Worm (Caenorhabditis elegans): Measurements from ENCODE around the gene vps-32.1.

Gene vps-32.1

ce11 chrII:6560291-6560690 lies 29.2 kb upstream of the vps-32.1 start:
- TF ChIP-seq ceh-9 (tag; optimal IDR thresholded peaks at IDR 0.05) (no peak), fkh-10 (GFP tag; optimal IDR thresholded peaks at IDR 0.05) (no peak), ceh-19 (GFP tag; optimal IDR thresholded peaks at IDR 0.05) (no peak), pha-2 (tag; optimal IDR thresholded peaks at IDR 0.05) (no peak), ama-1 (optimal IDR thresholded peaks at IDR 0.05) (no peak), che-1 (tag; optimal IDR thresholded peaks at IDR 0.05) (no peak)

ce11 chrII:6561300-6561699 lies 28.2 kb upstream of the vps-32.1 start, which contains the start of gene F18C5.10:
F18C5.10 (minus strand) TSS chrII:6561444.
- TF ChIP-seq unc-42 (tag; optimal IDR thresholded peaks at IDR 0.05) (no peak), F13H6.1 (tag; optimal IDR thresholded peaks at IDR 0.05) (no peak), che-1 (tag; optimal IDR thresholded peaks at IDR 0.05) (no peak), ceh-34 (tag; optimal IDR thresholded peaks at IDR 0.05) (no peak), ceh-24 (tag; optimal IDR thresholded peaks at IDR 0.05) (no peak), fax-1 (tag; optimal IDR thresholded peaks at IDR 0.05) (no peak)

- TF ChIP-seq che-1 (tag; optimal IDR thresholded peaks at IDR 0.05) (no peak), eyg-1 (tag; optimal IDR thresholded peaks at IDR 0.05) (no peak), zip-5 (tag; optimal IDR thresholded peaks at IDR 0.05) (no peak), sox-4 (tag; optimal IDR thresholded peaks at IDR 0.05) (no peak), ceh-6 (GFP tag; optimal IDR thresholded peaks at IDR 0.05) (no peak), ets-4 (tag; optimal IDR thresholded peaks at IDR 0.05) (no peak), dmd-4 (tag; optimal IDR thresholded peaks at IDR 0.05; ENCODE audit: borderline replicate concordance) (no peak), sdc-2 (tag; optimal IDR thresholded peaks at IDR 0.05) (no peak), ama-1 (optimal IDR thresholded peaks at IDR 0.05) (no peak), ceh-30 (tag; optimal IDR thresholded peaks at IDR 0.05) (no peak), ceh-34 (tag; optimal IDR thresholded peaks at IDR 0.05) (no peak), hlh-8 (tag; optimal IDR thresholded peaks at IDR 0.05) (no peak), hlh-6 (tag; optimal IDR thresholded peaks at IDR 0.05) (no peak), ceh-45 (GFP tag; IDR thresholded peaks at IDR 0.05) (no peak), ceh-2 (tag; optimal IDR thresholded peaks at IDR 0.05) (no peak)
Observed at ce11 chrII:6562203-6562867, 27.2 kb upstream of the vps-32.1 start.

- TF ChIP-seq hlh-15 (tag; optimal IDR thresholded peaks at IDR 0.05) (no peak), odd-2 (tag; optimal IDR thresholded peaks at IDR 0.05) (no peak), ama-1 (optimal IDR thresholded peaks at IDR 0.05) (no peak), unc-55 (GFP tag; optimal IDR thresholded peaks at IDR 0.05) (peak; percentile 55), fkh-10 (GFP tag; optimal IDR thresholded peaks at IDR 0.05) (no peak), ztf-16 (tag; optimal IDR thresholded peaks at IDR 0.05) (no peak), unc-86 (tag; optimal IDR thresholded peaks at IDR 0.05) (no peak), fkh-6 (tag; optimal IDR thresholded peaks at IDR 0.05) (no peak), dmd-4 (tag; optimal IDR thresholded peaks at IDR 0.05; ENCODE audit: borderline replicate concordance) (no peak), pha-4 (tag; optimal IDR thresholded peaks at IDR 0.05) (no peak), ref-2 (tag; optimal IDR thresholded peaks at IDR 0.05) (peak; percentile 27), ceh-14 (tag; optimal IDR thresholded peaks at IDR 0.05) (peak; percentile 8), ceh-30 (tag; optimal IDR thresholded peaks at IDR 0.05) (no peak), madf-2 (tag; optimal IDR thresholded peaks at IDR 0.05) (no peak), hlh-13 (GFP tag; optimal IDR thresholded peaks at IDR 0.05) (no peak), tbx-2 (tag; optimal IDR thresholded peaks at IDR 0.05) (peak; percentile 25), hlh-30 (tag; optimal IDR thresholded peaks at IDR 0.05; ENCODE audit: insufficient read depth) (no peak)
Observed at ce11 chrII:6563238-6563637, 26.3 kb upstream of the vps-32.1 start.

Measured in whole organism, late embryonic.